Worm (Caenorhabditis elegans) whole organism, mixed stage, embryonic: ENCODE data around the gene F49H6.12.

Experiments
- M03D4.4 ChIP-seq: sonication (generic microtip); optimal IDR thresholded peaks from 2 replicates; lab custom pipeline; 2017; ENCODE audit warnings: mild to moderate bottlenecking, missing genetic modification characterization, missing compliant biosample characterization
- bed-3 ChIP-seq: fragments of 200-800 bp; sonication (Bioruptor generic); optimal IDR thresholded peaks from 3 replicates; lab custom pipeline; 2018; ENCODE audit warnings: mild to moderate bottlenecking, missing genetic modification characterization, moderate library complexity, missing compliant biosample characterization
- blmp-1 ChIP-seq: fragments of 150-350 bp; optimal IDR thresholded peaks from 2 replicates; lab custom pipeline; 2014; ENCODE audit warnings: missing biosample characterization, missing genetic modification characterization
- ceh-39 ChIP-seq: fragments of 150-350 bp; optimal IDR thresholded peaks from 2 replicates; lab custom pipeline; 2014; ENCODE audit warnings: missing biosample characterization, missing genetic modification characterization
- ceh-43 ChIP-seq: fragments of 200-800 bp; sonication (Bioruptor generic); optimal IDR thresholded peaks from 2 replicates; lab custom pipeline; 2018; ENCODE audit warnings: mild to moderate bottlenecking, missing genetic modification characterization, moderate library complexity, missing compliant biosample characterization
- ceh-83 ChIP-seq: fragments of 200-800 bp; sonication (Bioruptor generic); optimal IDR thresholded peaks from 2 replicates; lab custom pipeline; 2018; ENCODE audit warnings: mild to moderate bottlenecking, missing genetic modification characterization, missing compliant biosample characterization
- ces-1 ChIP-seq: fragments of 150-350 bp; optimal IDR thresholded peaks from 2 replicates; lab custom pipeline; 2014; ENCODE audit warnings: missing biosample characterization, missing genetic modification reagents, missing genetic modification characterization
- cnd-1 ChIP-seq: fragments of 200-800 bp; sonication (Bioruptor generic); optimal IDR thresholded peaks from 2 replicates; lab custom pipeline; 2018; ENCODE audit warnings: mild to moderate bottlenecking, missing genetic modification characterization, missing compliant biosample characterization
- drap-1 ChIP-seq: fragments of 200-800 bp; sonication (Bioruptor generic); optimal IDR thresholded peaks from 3 replicates; lab custom pipeline; 2018; ENCODE audit warnings: mild to moderate bottlenecking, missing genetic modification characterization, missing compliant biosample characterization
- elt-1 ChIP-seq: sonication (generic microtip); optimal IDR thresholded peaks from 2 replicates; lab custom pipeline; 2017; ENCODE audit warnings: missing genetic modification characterization, mild to moderate bottlenecking, missing compliant biosample characterization, antibody characterized with exemption, moderate library complexity, borderline replicate concordance; ENCODE audit not compliant: insufficient read depth
- elt-3 ChIP-seq: fragments of 150-350 bp; optimal IDR thresholded peaks from 2 replicates; lab custom pipeline; 2014; ENCODE audit warnings: missing biosample characterization, missing genetic modification characterization
- flh-1 ChIP-seq: fragments of 200-800 bp; sonication (Bioruptor generic); optimal IDR thresholded peaks from 2 replicates; lab custom pipeline; 2018; ENCODE audit warnings: mild to moderate bottlenecking, missing genetic modification characterization, moderate library complexity, missing compliant biosample characterization
- ham-2 ChIP-seq: fragments of 200-800 bp; sonication (Bioruptor generic); optimal IDR thresholded peaks from 2 replicates; lab custom pipeline; 2018; ENCODE audit warnings: mild to moderate bottlenecking, missing genetic modification characterization, missing compliant biosample characterization
- lin-32 ChIP-seq: fragments of 200-800 bp; sonication (Bioruptor generic); optimal IDR thresholded peaks from 2 replicates; lab custom pipeline; 2018; ENCODE audit warnings: mild to moderate bottlenecking, missing genetic modification characterization, missing compliant biosample characterization
- lsy-2 ChIP-seq: fragments of 150-350 bp; optimal IDR thresholded peaks from 2 replicates; lab custom pipeline; 2014; ENCODE audit warnings: missing biosample characterization, missing genetic modification characterization
- mab-5 ChIP-seq: fragments of 150-350 bp; optimal IDR thresholded peaks from 2 replicates; lab custom pipeline; 2014; ENCODE audit warnings: missing biosample characterization, missing genetic modification characterization
- mep-1 ChIP-seq: fragments of 150-350 bp; optimal IDR thresholded peaks from 2 replicates; lab custom pipeline; 2017; ENCODE audit warnings: missing biosample characterization, missing genetic modification reagents, missing genetic modification characterization, inconsistent platforms
- mls-2 ChIP-seq: sonication (generic microtip); optimal IDR thresholded peaks from 2 replicates; lab custom pipeline; 2016; ENCODE audit warnings: mild to moderate bottlenecking, missing genetic modification characterization, moderate library complexity, missing compliant biosample characterization
- nhr-2 ChIP-seq: fragments of 150-350 bp; optimal IDR thresholded peaks from 2 replicates; lab custom pipeline; 2014; ENCODE audit warnings: missing biosample characterization, missing genetic modification characterization
- nhr-237 ChIP-seq: fragments of 150-350 bp; optimal IDR thresholded peaks from 2 replicates; lab custom pipeline; 2014; ENCODE audit warnings: missing biosample characterization, missing genetic modification characterization
- nhr-28 ChIP-seq: fragments of 150-350 bp; optimal IDR thresholded peaks from 2 replicates; lab custom pipeline; 2014; ENCODE audit warnings: missing biosample characterization, missing genetic modification characterization
- nhr-76 ChIP-seq: sonication (generic microtip); optimal IDR thresholded peaks from 2 replicates; lab custom pipeline; 2017; ENCODE audit warnings: missing biosample characterization, missing genetic modification characterization
- pha-4 ChIP-seq: fragments of 150-350 bp; optimal IDR thresholded peaks from 2 replicates; lab custom pipeline; 2018; ENCODE audit warnings: missing biosample characterization, missing genetic modification reagents, missing genetic modification characterization
- sem-2 ChIP-seq: fragments of 200-800 bp; sonication (Bioruptor generic); optimal IDR thresholded peaks from 2 replicates; lab custom pipeline; 2018; ENCODE audit warnings: mild to moderate bottlenecking, missing genetic modification characterization, missing compliant biosample characterization
- sptf-1 ChIP-seq: sonication (generic microtip); optimal IDR thresholded peaks from 2 replicates; lab custom pipeline; 2017; ENCODE audit warnings: mild to moderate bottlenecking, missing genetic modification characterization, moderate library complexity, missing compliant biosample characterization
- tbx-8 ChIP-seq: fragments of 200-800 bp; sonication (Bioruptor generic); optimal IDR thresholded peaks from 2 replicates; lab custom pipeline; 2018; ENCODE audit warnings: mild to moderate bottlenecking, missing genetic modification characterization, moderate library complexity, missing compliant biosample characterization
- unc-120 ChIP-seq: sonication (generic microtip); optimal IDR thresholded peaks from 2 replicates; lab custom pipeline; 2017; ENCODE audit warnings: missing genetic modification characterization, missing compliant biosample characterization; ENCODE audit not compliant: poor library complexity, severe bottlenecking
- unc-39 ChIP-seq: fragments of 150-350 bp; optimal IDR thresholded peaks from 2 replicates; lab custom pipeline; 2014; ENCODE audit warnings: missing biosample characterization, missing genetic modification characterization
- unc-62 ChIP-seq: fragments of 150-350 bp; optimal IDR thresholded peaks from 2 replicates; lab custom pipeline; 2014; ENCODE audit warnings: missing biosample characterization, missing genetic modification reagents, missing genetic modification characterization
- zip-8 ChIP-seq: fragments of 150-350 bp; optimal IDR thresholded peaks from 2 replicates; lab custom pipeline; 2014; ENCODE audit warnings: missing biosample characterization, missing genetic modification characterization
- ztf-11 ChIP-seq: fragments of 150-350 bp; optimal IDR thresholded peaks from 2 replicates; lab custom pipeline; 2014; ENCODE audit warnings: missing biosample characterization, missing genetic modification characterization

F49H6.12 gene

ce11 chrV:17021361-17021760 lies at the start of gene F49H6.12:
Gene F49H6.12 (minus strand): TSS chrV:17021461.
- no peak for TF ChIP-seq tbx-8 (GFP tag; lab: Kevin White, UChicago)
- no peak for TF ChIP-seq lsy-2 (tag; lab: Kevin White, UChicago)
- no peak for TF ChIP-seq ceh-39 (tag; lab: Kevin White, UChicago)
- no peak for TF ChIP-seq ces-1 (GFP tag; lab: Kevin White, UChicago)
- no peak for TF ChIP-seq pha-4 (tag; lab: Kevin White, UChicago)
- no peak for TF ChIP-seq unc-39 (tag; lab: Kevin White, UChicago)
- no peak for TF ChIP-seq elt-1 (tag; lab: Kevin White, UChicago)
- no peak for TF ChIP-seq sptf-1 (tag; lab: Kevin White, UChicago)
- TF ChIP-seq blmp-1 (tag; lab: Kevin White, UChicago) = no peak
- TF ChIP-seq mep-1 (tag; lab: Kevin White, UChicago) = no peak
- TF ChIP-seq nhr-28 (tag; lab: Kevin White, UChicago) = no peak
- TF ChIP-seq mls-2 = no peak
- no peak for TF ChIP-seq sem-2

- TF ChIP-seq cnd-1 (tag; lab: Kevin White, UChicago) = no peak
- TF ChIP-seq zip-8 (tag; lab: Kevin White, UChicago) = no peak
- TF ChIP-seq unc-62 (GFP tag; lab: Kevin White, UChicago) = no peak
- no peak for TF ChIP-seq elt-1 (tag; lab: Kevin White, UChicago)
- TF ChIP-seq nhr-28 (tag; lab: Kevin White, UChicago) = no peak
- TF ChIP-seq sem-2 = no peak
- TF ChIP-seq lsy-2 (tag; lab: Kevin White, UChicago) = no peak
- TF ChIP-seq nhr-76 (tag; lab: Kevin White, UChicago) = no peak
- no peak for TF ChIP-seq mab-5 (tag; lab: Kevin White, UChicago)
- no peak for TF ChIP-seq blmp-1 (tag; lab: Kevin White, UChicago)
- TF ChIP-seq lin-32 = no peak
- no peak for TF ChIP-seq bed-3 (GFP tag; lab: Kevin White, UChicago)
- no peak for TF ChIP-seq ceh-43 (GFP tag; lab: Kevin White, UChicago)
- TF ChIP-seq elt-3 (tag; lab: Kevin White, UChicago) = no peak
- TF ChIP-seq nhr-237 (tag; lab: Kevin White, UChicago) = no peak
- no peak for TF ChIP-seq M03D4.4
- no peak for TF ChIP-seq drap-1 (GFP tag; lab: Kevin White, UChicago)
- no peak for TF ChIP-seq unc-39 (tag; lab: Kevin White, UChicago)
- no peak for TF ChIP-seq mls-2
- TF ChIP-seq sptf-1 (tag; lab: Kevin White, UChicago) = no peak
Measured at ce11 chrV:17068839-17069238, 47.6 kb upstream of the F49H6.12 start, which contains the start of gene T05E12.8. Gene T05E12.8 (plus strand): TSS chrV:17069139.

- no peak for TF ChIP-seq drap-1 (GFP tag; lab: Kevin White, UChicago)
- TF ChIP-seq bed-3 (GFP tag; lab: Kevin White, UChicago) = no peak
- TF ChIP-seq unc-120 (tag; lab: Kevin White, UChicago) = no peak
- TF ChIP-seq, all 35 proteins: peak for 0
Measured at ce11 chrV:17066634-17067033, 45.4 kb upstream of the F49H6.12 start.

- no peak for TF ChIP-seq cnd-1 (tag; lab: Kevin White, UChicago)
- no peak for TF ChIP-seq ztf-11 (tag; lab: Kevin White, UChicago)
- no peak for TF ChIP-seq ceh-43 (GFP tag; lab: Kevin White, UChicago)
- TF ChIP-seq nhr-2 (tag; lab: Kevin White, UChicago) = no peak
- no peak for TF ChIP-seq flh-1 (GFP tag; lab: Kevin White, UChicago)
Measured at ce11 chrV:17064676-17065075, 43.4 kb upstream of the F49H6.12 start, which contains the start of gene srh-255. Gene srh-255 (plus strand): TSS chrV:17064976.

ce11 chrV:17061585-17061984 lies 40.3 kb upstream of the F49H6.12 start, which contains the start of gene F28B1.9:
Gene F28B1.9 (plus strand): TSS chrV:17061885.
- TF ChIP-seq pha-4 (tag; lab: Kevin White, UChicago) (no peak), blmp-1 (tag; lab: Kevin White, UChicago) (no peak), elt-3 (tag; lab: Kevin White, UChicago) (no peak), unc-39 (tag; lab: Kevin White, UChicago) (no peak), sptf-1 (tag; lab: Kevin White, UChicago) (no peak), nhr-76 (tag; lab: Kevin White, UChicago) (no peak), flh-1 (GFP tag; lab: Kevin White, UChicago) (no peak), ceh-83 (GFP tag; lab: Kevin White, UChicago) (no peak), ham-2 (GFP tag; lab: Kevin White, UChicago) (no peak), M03D4.4 (no peak), ces-1 (GFP tag; lab: Kevin White, UChicago) (no peak), zip-8 (tag; lab: Kevin White, UChicago) (no peak), mls-2 (no peak), ceh-43 (GFP tag; lab: Kevin White, UChicago) (no peak)
